Worm (Caenorhabditis elegans) whole organism, midembryonic: ENCODE results near the gene srh-292.

Source experiments
- med-1 ChIP-seq: sonication (generic microtip); optimal IDR thresholded peaks from 2 replicates; lab custom pipeline; 2017; ENCODE audit warnings: missing genetic modification characterization, mild to moderate bottlenecking, missing compliant biosample characterization, antibody characterized with exemption, missing genetic modification reagents; ENCODE audit not compliant: insufficient read depth
- ztf-23 ChIP-seq: fragments of 200-800 bp; sonication (Bioruptor generic); IDR thresholded peaks from 2 replicates; pipeline ENCODE4 v1.3.6; 2022; ENCODE audit warnings: missing genetic modification reagents, missing genetic modification characterization, missing compliant biosample characterization

DNA sequence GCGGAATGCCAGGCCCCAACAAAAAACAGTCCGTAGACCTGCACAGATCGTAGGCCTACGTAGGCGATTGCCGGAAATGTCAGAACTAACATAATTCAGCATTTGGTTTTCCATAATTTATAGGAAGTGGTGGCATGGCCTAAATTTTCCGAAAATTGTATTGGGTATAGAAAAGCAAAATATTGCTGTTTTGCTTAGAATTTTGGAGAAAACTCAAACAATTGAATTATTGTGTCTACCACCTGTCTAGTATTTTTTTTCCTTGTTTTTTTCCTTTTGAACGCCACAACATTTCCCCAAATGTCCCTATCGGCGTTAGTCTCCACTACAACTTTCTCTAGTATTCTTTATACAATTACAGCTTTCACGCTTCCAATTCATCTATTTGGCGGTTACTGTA is 35.3 kb upstream of the srh-292 start, which contains the start of gene srh-284:
- no peak for TF ChIP-seq ztf-23 (GFP tag; lab: Robert Waterston, UW)
- no peak for TF ChIP-seq med-1 (GFP tag; lab: Kevin White, UChicago)
